Worm (Caenorhabditis elegans) whole organism, midembryonic: ENCODE results near the gene nhr-3.

Experiments
- cog-1 ChIP-seq: sonication (generic microtip); optimal IDR thresholded peaks from 2 replicates; lab custom pipeline; 2016; ENCODE audit warnings: missing genetic modification characterization, missing compliant biosample characterization
- flt-1 ChIP-seq: fragments of 200-800 bp; sonication (Bioruptor generic); IDR thresholded peaks from 2 replicates; pipeline ENCODE4 v1.3.6; 2022; ENCODE audit warnings: missing genetic modification characterization, missing compliant biosample characterization
- klf-2 ChIP-seq: fragments of 200-800 bp; sonication (Bioruptor generic); conservative IDR thresholded peaks from 2 replicates; pipeline ENCODE4 v1.3.6; 2022; ENCODE audit warnings: missing genetic modification reagents, missing genetic modification characterization, missing compliant biosample characterization
- tab-1 ChIP-seq: fragments of 200-800 bp; sonication (Bioruptor generic); IDR thresholded peaks from 2 replicates; pipeline ENCODE4 v1.3.6; 2022; ENCODE audit warnings: missing genetic modification characterization, missing compliant biosample characterization
- ztf-23 ChIP-seq: fragments of 200-800 bp; sonication (Bioruptor generic); IDR thresholded peaks from 2 replicates; pipeline ENCODE4 v1.3.6; 2022; ENCODE audit warnings: missing genetic modification reagents, missing genetic modification characterization, missing compliant biosample characterization

ce11 chrX:14508823-14509259, 49.5 kb upstream of the nhr-3 start:
- TF ChIP-seq klf-2 (no peak), tab-1 (no peak), flt-1 (GFP tag; lab: Robert Waterston, UW) (no peak), cog-1 (tag; lab: Kevin White, UChicago) (no peak), ztf-23 (GFP tag; lab: Robert Waterston, UW) (no peak)
